Worm (Caenorhabditis elegans): Measurements from ENCODE around the gene H35N09.2.

Gene H35N09.2

ce11 chrX:8565810-8566416 is 38.9 kb downstream of the H35N09.2 start:
- peak; percentile 6 for TF ChIP-seq zag-1 (tag; optimal IDR thresholded peaks at IDR 0.05)
- no peak for TF ChIP-seq nhr-129 (tag; optimal IDR thresholded peaks at IDR 0.05)
- TF ChIP-seq alr-1 (tag; optimal IDR thresholded peaks at IDR 0.05), result no peak
- no peak for TF ChIP-seq nhr-6 (tag; optimal IDR thresholded peaks at IDR 0.05)
- no peak for TF ChIP-seq elt-3 (tag; optimal IDR thresholded peaks at IDR 0.05)
- TF ChIP-seq mdl-1 (tag; optimal IDR thresholded peaks at IDR 0.05), result peak; percentile 32 to 60
- peak; percentile 87 for TF ChIP-seq F13H6.1 (tag; optimal IDR thresholded peaks at IDR 0.05)
- TF ChIP-seq sem-4 (tag; optimal IDR thresholded peaks at IDR 0.05), result peak; percentile 3
- peak; percentile 25 for TF ChIP-seq C34F6.9 (tag; optimal IDR thresholded peaks at IDR 0.05)

ce11 chrX:8564451-8564795 is 40.4 kb downstream of the H35N09.2 start:
- TF ChIP-seq gmeb-1 (tag; optimal IDR thresholded peaks at IDR 0.05) (peak; percentile 10), lin-11 (tag; optimal IDR thresholded peaks at IDR 0.05) (no peak), ceh-16 (tag; optimal IDR thresholded peaks at IDR 0.05) (no peak), blmp-1 (tag; optimal IDR thresholded peaks at IDR 0.05; ENCODE audit: insufficient read depth) (peak; percentile 67), crh-2 (tag; optimal IDR thresholded peaks at IDR 0.05) (no peak), F13H6.1 (tag; optimal IDR thresholded peaks at IDR 0.05) (peak; percentile 31), fos-1 (tag; optimal IDR thresholded peaks at IDR 0.05) (peak; percentile 54), elt-3 (tag; optimal IDR thresholded peaks at IDR 0.05) (no peak), nhr-25 (tag; optimal IDR thresholded peaks at IDR 0.05) (peak; percentile 5), sma-9 (GFP tag; optimal IDR thresholded peaks at IDR 0.05) (peak; percentile 11), sma-9 (tag; optimal IDR thresholded peaks at IDR 0.05) (no peak)

- TF ChIP-seq sma-3 (GFP tag; optimal IDR thresholded peaks at IDR 0.05) (peak; percentile 27), ZK546.5 (tag; optimal IDR thresholded peaks at IDR 0.05) (no peak), mdl-1 (tag; optimal IDR thresholded peaks at IDR 0.05) (no peak), nhr-129 (tag; optimal IDR thresholded peaks at IDR 0.05) (no peak), nhr-12 (tag; optimal IDR thresholded peaks at IDR 0.05) (no peak), ztf-11 (tag; optimal IDR thresholded peaks at IDR 0.05) (no peak), ztf-4 (tag; optimal IDR thresholded peaks at IDR 0.05) (no peak), fos-1 (tag; optimal IDR thresholded peaks at IDR 0.05) (peak; percentile 75), mbf-1 (tag; optimal IDR thresholded peaks at IDR 0.05) (no peak)
These were observed 41.0 kb downstream of the H35N09.2 start for ce11 chrX:8563663-8564450.

- TF ChIP-seq egl-27 (tag; optimal IDR thresholded peaks at IDR 0.05) (no peak), ama-1 (optimal IDR thresholded peaks at IDR 0.05) (no peak), nhr-12 (tag; optimal IDR thresholded peaks at IDR 0.05) (no peak), nhr-23 (tag; optimal IDR thresholded peaks at IDR 0.05) (no peak), dmd-4 (tag; optimal IDR thresholded peaks at IDR 0.05) (no peak)
These were observed 42.3 kb downstream of the H35N09.2 start for ce11 chrX:8562586-8562985.

ce11 chrX:8556614-8557196 is 48.2 kb downstream of the H35N09.2 start, which contains the start of gene utx-1:
utx-1 (plus strand) TSS chrX:8557146.
- TF ChIP-seq zag-1 (tag; optimal IDR thresholded peaks at IDR 0.05), result no peak
- TF ChIP-seq gmeb-1 (tag; optimal IDR thresholded peaks at IDR 0.05), result no peak
- no peak for TF ChIP-seq aly-2 (tag; optimal IDR thresholded peaks at IDR 0.05)
- peak; percentile 36 for TF ChIP-seq nhr-25 (tag; optimal IDR thresholded peaks at IDR 0.05)
- TF ChIP-seq ztf-11 (tag; optimal IDR thresholded peaks at IDR 0.05), result no peak
- no peak for TF ChIP-seq peb-1 (tag; optimal IDR thresholded peaks at IDR 0.05)
- no peak for TF ChIP-seq mbf-1 (tag; optimal IDR thresholded peaks at IDR 0.05)
- TF ChIP-seq unc-55 (GFP tag; optimal IDR thresholded peaks at IDR 0.05), result peak; percentile 53
- peak; percentile 39 for TF ChIP-seq nhr-129 (tag; optimal IDR thresholded peaks at IDR 0.05)
- no peak for TF ChIP-seq nhr-23 (tag; optimal IDR thresholded peaks at IDR 0.05)
- peak; percentile 34 for TF ChIP-seq sma-3 (GFP tag; optimal IDR thresholded peaks at IDR 0.05)
- peak in 1 of 2 experiments; percentile 17 for TF ChIP-seq lsy-2 (tag; optimal IDR thresholded peaks at IDR 0.05)
- no peak for TF ChIP-seq blmp-1 (tag; optimal IDR thresholded peaks at IDR 0.05; ENCODE audit: insufficient read depth)
- no peak for TF ChIP-seq snpc-4 (tag; optimal IDR thresholded peaks at IDR 0.05)
- TF ChIP-seq unc-39 (tag; optimal IDR thresholded peaks at IDR 0.05), result no peak
- no peak for TF ChIP-seq Y55F3AM.14 (GFP tag; optimal IDR thresholded peaks at IDR 0.05)
- no peak for TF ChIP-seq lin-39 (tag; optimal IDR thresholded peaks at IDR 0.05)
- peak; percentile 11 for TF ChIP-seq C34F6.9 (tag; optimal IDR thresholded peaks at IDR 0.05)
- TF ChIP-seq alr-1 (tag; optimal IDR thresholded peaks at IDR 0.05), result no peak
- TF ChIP-seq F13H6.1 (tag; optimal IDR thresholded peaks at IDR 0.05), result peak; percentile 39
